Fruit fly (Drosophila melanogaster) whole organism, embryonic: ENCODE data around the gene CG11975.
A peak's percentile ranks its signal among the peaks of the same experiment; 100 is the strongest.

ENCODE experiments used
- Aef1 ChIP-seq: fragments of 200-800 bp; sonication (Bioruptor generic); IDR thresholded peaks from 3 replicates; pipeline ENCODE4 v1.3.6; 2022; ENCODE audit warnings: missing biosample characterization, missing genetic modification characterization
- Atf3 ChIP-seq: fragments of 200-800 bp; sonication (Bioruptor generic); optimal IDR thresholded peaks from 3 replicates; lab custom pipeline; 2016; ENCODE audit warnings: missing biosample characterization, missing genetic modification characterization
- CG10274 ChIP-seq: fragments of 200-800 bp; sonication (Bioruptor generic); optimal IDR thresholded peaks from 3 replicates; lab custom pipeline; 2017; ENCODE audit warnings: missing biosample characterization, mild to moderate bottlenecking, missing genetic modification characterization
- CG10959 ChIP-seq: fragments of 200-800 bp; sonication (Bioruptor generic); IDR thresholded peaks from 2 replicates; pipeline ENCODE4 v1.3.6; 2022; ENCODE audit warnings: missing biosample characterization, missing genetic modification characterization
- CG13287 ChIP-seq: fragments of 200-800 bp; sonication (Bioruptor generic); IDR thresholded peaks from 2 replicates; pipeline ENCODE4 v1.3.6; 2022; ENCODE audit warnings: missing biosample characterization, missing genetic modification characterization; ENCODE audit not compliant: partially characterized antibody
- CG13624 ChIP-seq: fragments of 200-800 bp; sonication (Bioruptor generic); optimal IDR thresholded peaks from 2 replicates; lab custom pipeline; 2016; ENCODE audit warnings: missing biosample characterization, missing genetic modification characterization
- CG13775 ChIP-seq: fragments of 200-800 bp; sonication (Bioruptor generic); optimal IDR thresholded peaks from 3 replicates; lab custom pipeline; 2017; ENCODE audit warnings: missing biosample characterization, mild to moderate bottlenecking, missing genetic modification characterization
- CG1603 ChIP-seq: fragments of 200-800 bp; sonication (Bioruptor generic); optimal IDR thresholded peaks from 2 replicates; lab custom pipeline; 2019; ENCODE audit warnings: missing biosample characterization, mild to moderate bottlenecking, missing genetic modification characterization, moderate library complexity
- CG1647 ChIP-seq: fragments of 200-800 bp; sonication (Bioruptor generic); optimal IDR thresholded peaks from 3 replicates; lab custom pipeline; 2016; ENCODE audit warnings: missing biosample characterization, missing genetic modification characterization
- CG16779 ChIP-seq: fragments of 200-800 bp; sonication (Bioruptor generic); IDR thresholded peaks from 2 replicates; pipeline ENCODE4 v1.3.6; 2022; ENCODE audit warnings: missing biosample characterization, missing genetic modification characterization
- CG17359 ChIP-seq: fragments of 200-800 bp; sonication (Bioruptor generic); optimal IDR thresholded peaks from 3 replicates; lab custom pipeline; 2018; ENCODE audit warnings: missing biosample characterization, mild to moderate bottlenecking, missing genetic modification characterization, moderate library complexity
- CG17829 ChIP-seq: fragments of 200-800 bp; optimal IDR thresholded peaks from 2 replicates; lab custom pipeline; 2019; ENCODE audit warnings: missing biosample characterization, mild to moderate bottlenecking, missing genetic modification characterization, moderate library complexity
- CG1792 ChIP-seq: fragments of 200-800 bp; sonication (Bioruptor generic); optimal IDR thresholded peaks from 2 replicates; lab custom pipeline; 2016; ENCODE audit warnings: missing biosample characterization, missing genetic modification characterization
- CG18764 ChIP-seq: fragments of 200-800 bp; sonication (Bioruptor generic); optimal IDR thresholded peaks from 3 replicates; lab custom pipeline; 2016; ENCODE audit warnings: missing biosample characterization, missing genetic modification characterization
- CG2120 ChIP-seq: fragments of 200-800 bp; sonication (Bioruptor generic); optimal IDR thresholded peaks from 3 replicates; lab custom pipeline; 2016; ENCODE audit warnings: missing biosample characterization, missing genetic modification characterization
- CG33557 ChIP-seq: fragments of 200-800 bp; sonication (Bioruptor generic); optimal IDR thresholded peaks from 2 replicates; lab custom pipeline; 2019; ENCODE audit warnings: missing biosample characterization, mild to moderate bottlenecking, missing genetic modification characterization, moderate library complexity
- CG34224 ChIP-seq: fragments of 200-800 bp; sonication (Bioruptor generic); IDR thresholded peaks from 3 replicates; pipeline ENCODE4 v1.3.6; 2022; ENCODE audit warnings: missing biosample characterization, missing genetic modification characterization; ENCODE audit not compliant: partially characterized antibody
- CG42726 ChIP-seq: fragments of 200-800 bp; sonication (Bioruptor generic); IDR thresholded peaks from 2 replicates; pipeline ENCODE4 v1.3.6; 2022; ENCODE audit warnings: missing biosample characterization, missing genetic modification characterization; ENCODE audit not compliant: partially characterized antibody
- CG4707 ChIP-seq: fragments of 200-800 bp; sonication (Bioruptor generic); optimal IDR thresholded peaks from 2 replicates; lab custom pipeline; 2018; ENCODE audit warnings: missing biosample characterization, mild to moderate bottlenecking, missing genetic modification characterization, moderate library complexity
- CG4820 ChIP-seq: fragments of 200-800 bp; sonication (Bioruptor generic); optimal IDR thresholded peaks from 3 replicates; lab custom pipeline; 2016; ENCODE audit warnings: missing biosample characterization, missing genetic modification characterization
- CG7556 ChIP-seq: fragments of 200-800 bp; sonication (Bioruptor generic); optimal IDR thresholded peaks from 2 replicates; lab custom pipeline; 2017; ENCODE audit warnings: missing biosample characterization, mild to moderate bottlenecking, missing genetic modification characterization
- Chrac-16 ChIP-seq: fragments of 200-800 bp; sonication (Bioruptor generic); optimal IDR thresholded peaks from 3 replicates; lab custom pipeline; 2016; ENCODE audit warnings: missing biosample characterization, missing genetic modification characterization
- D ChIP-seq, 2 experiments: fragments of 200-800 bp in 1 of 2; fragments of >200 bp in 1 of 2; sonication (Bioruptor generic) in 1 of 2; optimal IDR thresholded peaks; 2 replicates in 1 of 2; 3 replicates in 1 of 2; lab custom pipeline; 2017; ENCODE audit warnings: mild to moderate bottlenecking in 1 of 2, missing biosample characterization in 1 of 2, missing genetic modification characterization in 1 of 2, missing genetic modification reagents in 1 of 2
- E2f2 ChIP-seq: fragments of 200-800 bp; sonication (Bioruptor generic); IDR thresholded peaks from 2 replicates; pipeline ENCODE4 v1.3.6; 2022; ENCODE audit warnings: missing biosample characterization, missing genetic modification characterization
- Ets97D ChIP-seq: fragments of 200-800 bp; sonication (Bioruptor generic); optimal IDR thresholded peaks from 3 replicates; lab custom pipeline; 2016; ENCODE audit warnings: missing biosample characterization, missing genetic modification characterization
- Hr39 ChIP-seq: fragments of >200 bp; optimal IDR thresholded peaks from 2 replicates; lab custom pipeline; 2017
- Lim3 ChIP-seq: fragments of 200-800 bp; sonication (Bioruptor generic); IDR thresholded peaks from 2 replicates; pipeline ENCODE4 v1.3.6; 2022; ENCODE audit warnings: missing biosample characterization, missing genetic modification characterization
- MTF-1 ChIP-seq: fragments of 200-800 bp; sonication (Bioruptor generic); optimal IDR thresholded peaks from 2 replicates; lab custom pipeline; 2018; ENCODE audit warnings: missing biosample characterization, mild to moderate bottlenecking, missing genetic modification characterization, borderline replicate concordance
- NK7.1 ChIP-seq: fragments of 200-800 bp; sonication (Bioruptor generic); optimal IDR thresholded peaks from 3 replicates; lab custom pipeline; 2016; ENCODE audit warnings: missing biosample characterization, missing genetic modification characterization
- Oli ChIP-seq: fragments of 200-800 bp; sonication (Bioruptor generic); optimal IDR thresholded peaks from 2 replicates; lab custom pipeline; 2018; ENCODE audit warnings: missing biosample characterization, mild to moderate bottlenecking, missing genetic modification characterization, moderate library complexity
- Six4 ChIP-seq: fragments of 200-800 bp; sonication (Bioruptor generic); optimal IDR thresholded peaks from 2 replicates; lab custom pipeline; 2016; ENCODE audit warnings: missing biosample characterization, missing genetic modification characterization
- Xrp1 ChIP-seq: fragments of 200-800 bp; sonication (Bioruptor generic); IDR thresholded peaks from 2 replicates; pipeline ENCODE4 v1.3.6; 2022; ENCODE audit warnings: missing biosample characterization, missing genetic modification characterization
- ac ChIP-seq: fragments of 200-800 bp; sonication (Bioruptor generic); optimal IDR thresholded peaks from 3 replicates; lab custom pipeline; 2017; ENCODE audit warnings: missing biosample characterization, mild to moderate bottlenecking, missing genetic modification characterization
- aop ChIP-seq: fragments of 200-800 bp; sonication (Bioruptor generic); IDR thresholded peaks from 2 replicates; pipeline ENCODE4 v1.3.6; 2022; ENCODE audit warnings: missing biosample characterization, missing genetic modification characterization
- ash1 ChIP-seq: fragments of 200-800 bp; sonication (Bioruptor generic); optimal IDR thresholded peaks from 2 replicates; lab custom pipeline; 2018; ENCODE audit warnings: missing biosample characterization, mild to moderate bottlenecking, missing genetic modification characterization
- dm ChIP-seq: fragments of 200-800 bp; sonication (Bioruptor generic); optimal IDR thresholded peaks from 3 replicates; lab custom pipeline; 2016; ENCODE audit warnings: missing biosample characterization, missing genetic modification characterization
- esg ChIP-seq: fragments of 200-800 bp; sonication (Bioruptor generic); conservative IDR thresholded peaks from 2 replicates; pipeline ENCODE4 v1.3.6; 2022; ENCODE audit warnings: missing biosample characterization, missing genetic modification characterization
- eve ChIP-seq, 2 experiments: fragments of >200 bp; optimal IDR thresholded peaks; 2 replicates each; lab custom pipeline; 2017; ENCODE audit warnings: missing biosample characterization in 2 of 2, missing genetic modification characterization in 2 of 2
- gem ChIP-seq: fragments of 200-800 bp; sonication (Bioruptor generic); optimal IDR thresholded peaks from 2 replicates; lab custom pipeline; 2019; ENCODE audit warnings: missing biosample characterization, mild to moderate bottlenecking, missing genetic modification characterization, moderate library complexity
- grau ChIP-seq: fragments of 200-800 bp; optimal IDR thresholded peaks from 3 replicates; lab custom pipeline; 2019; ENCODE audit warnings: missing biosample characterization, mild to moderate bottlenecking, missing genetic modification characterization, moderate library complexity
- gro ChIP-seq: fragments of 200-800 bp; sonication (Bioruptor generic); optimal IDR thresholded peaks from 2 replicates; lab custom pipeline; 2016; ENCODE audit warnings: missing biosample characterization, missing genetic modification characterization
- ham ChIP-seq: fragments of 200-800 bp; sonication (Bioruptor generic); IDR thresholded peaks from 2 replicates; pipeline ENCODE4 v1.3.6; 2022; ENCODE audit warnings: missing biosample characterization, missing genetic modification characterization
- hth ChIP-seq: fragments of >200 bp; optimal IDR thresholded peaks from 2 replicates; lab custom pipeline; 2017; ENCODE audit warnings: inconsistent platforms
- nerfin-1 ChIP-seq: fragments of 200-800 bp; sonication (Bioruptor generic); optimal IDR thresholded peaks from 3 replicates; lab custom pipeline; 2019; ENCODE audit warnings: missing biosample characterization, mild to moderate bottlenecking, missing genetic modification characterization, moderate library complexity
- otp ChIP-seq: fragments of 200-800 bp; sonication (Bioruptor generic); IDR thresholded peaks from 3 replicates; pipeline ENCODE4, ENCODE4 v1.3.6; 2022; ENCODE audit warnings: missing biosample characterization, missing genetic modification characterization
- pho ChIP-seq: fragments of 200-800 bp; sonication (Bioruptor generic); optimal IDR thresholded peaks from 2 replicates; lab custom pipeline; 2016; ENCODE audit warnings: missing biosample characterization, missing genetic modification characterization
- so ChIP-seq: fragments of 200-800 bp; sonication (Bioruptor generic); IDR thresholded peaks from 3 replicates; pipeline ENCODE4 v1.3.6; 2022; ENCODE audit warnings: missing biosample characterization, missing genetic modification characterization
- sr ChIP-seq: fragments of 200-800 bp; sonication (Bioruptor generic); IDR thresholded peaks from 3 replicates; pipeline ENCODE4 v1.3.6; 2022; ENCODE audit warnings: missing biosample characterization, missing genetic modification characterization
- sug ChIP-seq: fragments of 200-800 bp; optimal IDR thresholded peaks from 2 replicates; lab custom pipeline; 2019; ENCODE audit warnings: missing biosample characterization, mild to moderate bottlenecking, missing genetic modification characterization, moderate library complexity
- tgo ChIP-seq: fragments of 200-800 bp; sonication (Bioruptor generic); IDR thresholded peaks from 3 replicates; pipeline ENCODE4 v1.3.6; 2022; ENCODE audit warnings: missing biosample characterization, missing genetic modification characterization
- unc-4 ChIP-seq: fragments of 200-800 bp; sonication (Bioruptor generic); IDR thresholded peaks from 2 replicates; pipeline ENCODE4 v1.3.6; 2022; ENCODE audit warnings: missing biosample characterization, missing genetic modification characterization; ENCODE audit not compliant: partially characterized antibody
- wor ChIP-seq: fragments of 200-800 bp; sonication (Bioruptor generic); IDR thresholded peaks from 2 replicates; pipeline ENCODE4 v1.3.6; 2022; ENCODE audit warnings: missing biosample characterization, missing genetic modification characterization

The CG11975 gene

dm6 chr3R:9039448-9039847 lies 46.4 kb downstream of the CG11975 start, which contains the start of gene neur (continued):
- no peak for TF ChIP-seq Atf3 (GFP tag; lab: Kevin White, UChicago)
- TF ChIP-seq CG10274 (GFP tag; lab: Kevin White, UChicago), result no peak
- TF ChIP-seq D (optimal IDR thresholded peaks at IDR 0.05; lab: Kevin White, UChicago), result no peak
- TF ChIP-seq D (GFP tag; optimal IDR thresholded peaks at IDR 0.05; lab: Kevin White, UChicago), result no peak
- peak; percentile 59 for TF ChIP-seq sug (tag; lab: Kevin White, UChicago)
- no peak for TF ChIP-seq Lim3 (GFP tag; lab: Robert Waterston, UW)
- peak; percentile 97 for TF ChIP-seq Ets97D (GFP tag; lab: Kevin White, UChicago)
- TF ChIP-seq ham (GFP tag; lab: Robert Waterston, UW), result no peak
- no peak for TF ChIP-seq ac (GFP tag; lab: Kevin White, UChicago)
- TF ChIP-seq Aef1, result no peak
- peak; percentile 29; the same call in 2 of the 3 replicates for TF ChIP-seq tgo (GFP tag; lab: Robert Waterston, UW)
- 0 out of 2 replicates have a peak, but pooled peaks have one; percentile 13 for TF ChIP-seq E2f2 (GFP tag; lab: Robert Waterston, UW)
- TF ChIP-seq CG4707 (GFP tag; lab: Kevin White, UChicago), result no peak
- TF ChIP-seq Chrac-16 (GFP tag; lab: Kevin White, UChicago), result no peak
- peak; percentile 28 for TF ChIP-seq CG13775 (GFP tag; lab: Kevin White, UChicago)
- no peak for TF ChIP-seq wor
- TF ChIP-seq gro (GFP tag; lab: Kevin White, UChicago), result peak; percentile 35
- peak; percentile 84 for TF ChIP-seq CG17829 (tag; lab: Kevin White, UChicago)
- peak; percentile 25 for TF ChIP-seq CG33557 (GFP tag; lab: Kevin White, UChicago)
- no peak for TF ChIP-seq aop (GFP tag; lab: Robert Waterston, UW)
- TF ChIP-seq CG16779, result no peak
- TF ChIP-seq NK7.1, result no peak
- TF ChIP-seq otp, result no peak
- no peak for TF ChIP-seq hth (lab: Kevin White, UChicago)
- no peak for TF ChIP-seq Oli (tag; lab: Kevin White, UChicago)
- TF ChIP-seq nerfin-1 (tag; lab: Kevin White, UChicago), result peak; percentile 9
- TF ChIP-seq pho (GFP tag; lab: Kevin White, UChicago), result no peak
- 0 out of 2 replicates have a peak, but pooled peaks have one; percentile 35 for TF ChIP-seq CG42726 (GFP tag; lab: Robert Waterston, UW)
- TF ChIP-seq CG34224 (GFP tag; lab: Robert Waterston, UW), result peak; percentile 59
- peak; percentile 29 for TF ChIP-seq CG1603 (tag; lab: Kevin White, UChicago)
- peak; percentile 5 for TF ChIP-seq dm (GFP tag; lab: Kevin White, UChicago)
- no peak for TF ChIP-seq so (GFP tag; lab: Robert Waterston, UW)
- peak; percentile 72 for TF ChIP-seq unc-4 (GFP tag; lab: Robert Waterston, UW)
- TF ChIP-seq gem (tag; lab: Kevin White, UChicago), result peak; percentile 38
- no peak for TF ChIP-seq CG1647 (GFP tag; lab: Kevin White, UChicago)
- peak; percentile 34 for TF ChIP-seq grau (tag; lab: Kevin White, UChicago)
- peak; percentile 17 for TF ChIP-seq CG4820 (GFP tag; lab: Kevin White, UChicago)
- TF ChIP-seq CG13287, result peak; percentile 78
- TF ChIP-seq eve (GFP tag; optimal IDR thresholded peaks at IDR 0.05; lab: Kevin White, UChicago), result no peak
- TF ChIP-seq sr (GFP tag; lab: Robert Waterston, UW), result no peak
- no peak for TF ChIP-seq ash1 (GFP tag; lab: Kevin White, UChicago)
- no peak for TF ChIP-seq Hr39 (lab: Kevin White, UChicago)
- no peak for TF ChIP-seq CG7556 (GFP tag; lab: Kevin White, UChicago)
- no peak for TF ChIP-seq CG17359
- TF ChIP-seq CG2120 (GFP tag; lab: Kevin White, UChicago), result peak; percentile 19
- no peak for TF ChIP-seq MTF-1 (GFP tag; lab: Kevin White, UChicago)
- no peak for TF ChIP-seq CG13624 (GFP tag; lab: Kevin White, UChicago)
- TF ChIP-seq CG10959 (GFP tag; lab: Robert Waterston, UW), result no peak
- no peak for TF ChIP-seq Six4 (GFP tag; lab: Kevin White, UChicago)
- TF ChIP-seq CG1792 (GFP tag; lab: Kevin White, UChicago), result no peak
- TF ChIP-seq CG18764, result no peak
- no peak for TF ChIP-seq Xrp1 (GFP tag; lab: Robert Waterston, UW)
- no peak for TF ChIP-seq esg (GFP tag; lab: Robert Waterston, UW)
